Worm (Caenorhabditis elegans) whole organism, L4/young adult: ENCODE measurements around the gene C44C10.12.

Experiments
- W03F9.2 ChIP-seq: fragments of 150-350 bp; optimal IDR thresholded peaks from 2 replicates; lab custom pipeline; 2014; ENCODE audit warnings: missing biosample characterization, missing genetic modification characterization
- dao-5 ChIP-seq: sonication (generic microtip); optimal IDR thresholded peaks from 2 replicates; lab custom pipeline; 2016; ENCODE audit warnings: missing genotype, missing genetic modification characterization, moderate library complexity, missing compliant biosample characterization
- him-1 ChIP-seq: sonication (generic microtip); optimal IDR thresholded peaks from 2 replicates; lab custom pipeline; 2016; ENCODE audit warnings: missing genotype, missing genetic modification reagents, missing genetic modification characterization, missing compliant biosample characterization

- TF ChIP-seq dao-5 (no peak), W03F9.2 (tag; lab: Kevin White, UChicago) (no peak), him-1 (tag; lab: Kevin White, UChicago) (no peak)
Measured at ce11 chrX:11734110-11734509, 37.3 kb downstream of the C44C10.12 start.
